Fruit fly (Drosophila melanogaster) whole organism, embryonic: ENCODE results near the gene qless.

Source experiments
- Awh ChIP-seq: fragments of 200-800 bp; sonication (Bioruptor generic); IDR thresholded peaks from 2 replicates; pipeline ENCODE4, ENCODE4 v1.3.6; 2022; ENCODE audit warnings: missing biosample characterization, missing genetic modification characterization
- Bgb ChIP-seq: fragments of 200-800 bp; sonication (Bioruptor generic); IDR thresholded peaks from 2 replicates; pipeline ENCODE4 v1.3.6; 2022; ENCODE audit warnings: missing biosample characterization, missing genetic modification characterization; ENCODE audit not compliant: partially characterized antibody
- Blimp-1 ChIP-seq: fragments of 200-800 bp; sonication (Bioruptor generic); optimal IDR thresholded peaks from 3 replicates; lab custom pipeline; 2018; ENCODE audit warnings: missing biosample characterization, missing genetic modification characterization, mild to moderate bottlenecking, moderate library complexity, missing genetic modification reagents
- CG11093 ChIP-seq: fragments of 200-800 bp; sonication (Bioruptor generic); IDR thresholded peaks from 3 replicates; pipeline ENCODE4 v1.3.6; 2022; ENCODE audit warnings: missing biosample characterization, missing genetic modification characterization
- CG11504 ChIP-seq: fragments of 200-800 bp; sonication (Bioruptor generic); optimal IDR thresholded peaks from 3 replicates; lab custom pipeline; 2019; ENCODE audit warnings: missing biosample characterization, mild to moderate bottlenecking, missing genetic modification characterization, moderate library complexity
- CG11695 ChIP-seq: fragments of 200-800 bp; sonication (Bioruptor generic); IDR thresholded peaks from 3 replicates; pipeline ENCODE4 v1.3.6; 2022; ENCODE audit warnings: missing biosample characterization, missing genetic modification characterization
- CG16779 ChIP-seq: fragments of 200-800 bp; sonication (Bioruptor generic); IDR thresholded peaks from 2 replicates; pipeline ENCODE4 v1.3.6; 2022; ENCODE audit warnings: missing biosample characterization, missing genetic modification characterization
- CG16815 ChIP-seq: fragments of 200-800 bp; sonication (Bioruptor generic); optimal IDR thresholded peaks from 3 replicates; lab custom pipeline; 2017; ENCODE audit warnings: missing biosample characterization, mild to moderate bottlenecking, missing genetic modification characterization
- CG17328 ChIP-seq: fragments of 200-800 bp; sonication (Bioruptor generic); IDR thresholded peaks from 2 replicates; pipeline ENCODE4 v1.3.6; 2022; ENCODE audit warnings: missing biosample characterization, missing genetic modification characterization
- CG18011 ChIP-seq: fragments of 200-800 bp; sonication (Bioruptor generic); optimal IDR thresholded peaks from 2 replicates; lab custom pipeline; 2017; ENCODE audit warnings: missing biosample characterization, missing genetic modification characterization, mild to moderate bottlenecking, moderate library complexity, missing genotype
- CG30403 ChIP-seq: fragments of 200-800 bp; sonication (Bioruptor generic); optimal IDR thresholded peaks from 3 replicates; lab custom pipeline; 2016; ENCODE audit warnings: missing biosample characterization, missing genetic modification characterization
- CG31388 ChIP-seq: fragments of 200-800 bp; sonication (Bioruptor generic); optimal IDR thresholded peaks from 2 replicates; lab custom pipeline; 2016; ENCODE audit warnings: missing biosample characterization, missing genetic modification characterization
- CG3995 ChIP-seq: fragments of 200-800 bp; sonication (Bioruptor generic); optimal IDR thresholded peaks from 3 replicates; lab custom pipeline; 2016; ENCODE audit warnings: missing biosample characterization, missing genetic modification characterization
- CG4328 ChIP-seq: fragments of 200-800 bp; sonication (Bioruptor generic); optimal IDR thresholded peaks from 3 replicates; lab custom pipeline; 2017; ENCODE audit warnings: missing biosample characterization, missing genetic modification reagents, missing genetic modification characterization
- CG4404 ChIP-seq: fragments of 200-800 bp; sonication (Bioruptor generic); IDR thresholded peaks from 2 replicates; pipeline ENCODE4 v1.3.6; 2022; ENCODE audit warnings: missing biosample characterization, missing genetic modification characterization
- CG6175 ChIP-seq: fragments of 200-800 bp; sonication (Bioruptor generic); IDR thresholded peaks from 3 replicates; pipeline ENCODE4 v1.3.6; 2022; ENCODE audit warnings: missing biosample characterization, missing genetic modification characterization
- CG7357 ChIP-seq: fragments of 200-800 bp; sonication (Bioruptor generic); IDR thresholded peaks from 3 replicates; pipeline ENCODE4 v1.3.6; 2022; ENCODE audit warnings: missing biosample characterization, missing genetic modification characterization
- CkIIα-i1 ChIP-seq: fragments of 200-800 bp; sonication (Bioruptor generic); IDR thresholded peaks from 2 replicates; pipeline ENCODE4 v1.3.6; 2022; ENCODE audit warnings: missing biosample characterization, missing genetic modification characterization
- Dp ChIP-seq: fragments of 200-800 bp; sonication (Bioruptor generic); optimal IDR thresholded peaks from 2 replicates; lab custom pipeline; 2018; ENCODE audit warnings: missing biosample characterization, mild to moderate bottlenecking, missing genetic modification characterization, moderate library complexity
- E2f2 ChIP-seq: fragments of 200-800 bp; sonication (Bioruptor generic); IDR thresholded peaks from 2 replicates; pipeline ENCODE4 v1.3.6; 2022; ENCODE audit warnings: missing biosample characterization, missing genetic modification characterization
- ERR ChIP-seq: fragments of 200-800 bp; sonication (Bioruptor generic); optimal IDR thresholded peaks from 2 replicates; lab custom pipeline; 2016; ENCODE audit warnings: missing biosample characterization, missing genetic modification characterization
- Eip74EF ChIP-seq, 2 experiments: fragments of 200-800 bp in 1 of 2; fragments of >200 bp in 1 of 2; sonication (Bioruptor generic) in 1 of 2; optimal IDR thresholded peaks; 2 replicates each; lab custom pipeline; 2017 to 2019; ENCODE audit warnings: missing biosample characterization in 2 of 2, missing genetic modification characterization in 2 of 2, mild to moderate bottlenecking in 1 of 2, moderate library complexity in 1 of 2
- HHEX ChIP-seq: fragments of 200-800 bp; sonication (Bioruptor generic); optimal IDR thresholded peaks from 3 replicates; lab custom pipeline; 2017; ENCODE audit warnings: missing biosample characterization, mild to moderate bottlenecking, missing genetic modification characterization, missing genetic modification reagents
- Hmr ChIP-seq: fragments of 200-800 bp; sonication (Bioruptor generic); optimal IDR thresholded peaks from 3 replicates; lab custom pipeline; 2017; ENCODE audit warnings: mild to moderate bottlenecking, missing biosample characterization, missing genetic modification reagents, missing genetic modification characterization
- Lim3 ChIP-seq: fragments of 200-800 bp; sonication (Bioruptor generic); IDR thresholded peaks from 2 replicates; pipeline ENCODE4 v1.3.6; 2022; ENCODE audit warnings: missing biosample characterization, missing genetic modification characterization
- Mad ChIP-seq: fragments of 200-800 bp; sonication (Bioruptor generic); optimal IDR thresholded peaks from 2 replicates; lab custom pipeline; 2016; ENCODE audit warnings: missing biosample characterization, missing genetic modification characterization
- Med ChIP-seq: fragments of 200-800 bp; sonication (Bioruptor generic); peaks from one replicate; lab custom pipeline; 2016; ENCODE audit warnings: missing biosample characterization, missing genetic modification characterization, mild to moderate bottlenecking, inconsistent platforms, moderate library complexity
- Nf-YC ChIP-seq: fragments of 200-800 bp; optimal IDR thresholded peaks from 3 replicates; lab custom pipeline; 2019; ENCODE audit warnings: missing biosample characterization, mild to moderate bottlenecking, missing genetic modification characterization, moderate library complexity
- NfI ChIP-seq: fragments of 200-800 bp; sonication (Bioruptor generic); optimal IDR thresholded peaks from 3 replicates; lab custom pipeline; 2018; ENCODE audit warnings: missing biosample characterization, mild to moderate bottlenecking, missing genetic modification characterization, moderate library complexity
- Oli ChIP-seq: fragments of 200-800 bp; sonication (Bioruptor generic); optimal IDR thresholded peaks from 2 replicates; lab custom pipeline; 2018; ENCODE audit warnings: missing biosample characterization, mild to moderate bottlenecking, missing genetic modification characterization, moderate library complexity
- TFAM ChIP-seq: fragments of 200-800 bp; sonication (Bioruptor generic); optimal IDR thresholded peaks from 2 replicates; lab custom pipeline; 2017; ENCODE audit warnings: missing biosample characterization, missing genetic modification characterization, inconsistent platforms
- Xbp1 ChIP-seq: fragments of 200-800 bp; sonication (Bioruptor generic); optimal IDR thresholded peaks from 3 replicates; lab custom pipeline; 2016; ENCODE audit warnings: missing biosample characterization, mild to moderate bottlenecking, missing genetic modification characterization
- az2 ChIP-seq: fragments of 200-800 bp; sonication (Bioruptor generic); optimal IDR thresholded peaks from 3 replicates; lab custom pipeline; 2016; ENCODE audit warnings: missing biosample characterization, missing genetic modification characterization
- bcd ChIP-seq: fragments of 200-800 bp; sonication (Bioruptor generic); optimal IDR thresholded peaks from 2 replicates; lab custom pipeline; 2017; ENCODE audit warnings: missing biosample characterization, mild to moderate bottlenecking, missing genetic modification characterization
- cato ChIP-seq: fragments of 200-800 bp; sonication (Bioruptor generic); optimal IDR thresholded peaks from 2 replicates; lab custom pipeline; 2016; ENCODE audit warnings: missing biosample characterization, missing genetic modification characterization, borderline replicate concordance
- nmo ChIP-seq: fragments of 200-800 bp; sonication (Bioruptor generic); optimal IDR thresholded peaks from 2 replicates; lab custom pipeline; 2018; ENCODE audit warnings: missing biosample characterization, mild to moderate bottlenecking, missing genetic modification characterization, moderate library complexity
- pan ChIP-seq, 4 experiments: fragments of >200 bp in 3 of 4; fragments of 200-800 bp in 1 of 4; sonication (Bioruptor generic) in 1 of 4; optimal IDR thresholded peaks in 3 of 4; IDR thresholded peaks in 1 of 4; 2 replicates each; pipeline versions ENCODE4 v1.3.6 to Lab custom; 2017 to 2022; ENCODE audit warnings: missing biosample characterization in 2 of 4, missing genetic modification characterization in 2 of 4, mixed read lengths in 1 of 4
- pfk ChIP-seq: fragments of 200-800 bp; sonication (Bioruptor generic); optimal IDR thresholded peaks from 2 replicates; lab custom pipeline; 2018; ENCODE audit warnings: missing biosample characterization, mild to moderate bottlenecking, missing genetic modification characterization, moderate library complexity
- rib ChIP-seq: fragments of 200-800 bp; sonication (Bioruptor generic); IDR thresholded peaks from 2 replicates; pipeline ENCODE4 v1.3.6; 2022; ENCODE audit warnings: missing biosample characterization, missing genetic modification characterization
- sens-2 ChIP-seq: fragments of 200-800 bp; sonication (Bioruptor generic); IDR thresholded peaks from 2 replicates; pipeline ENCODE4 v1.3.6; 2022; ENCODE audit warnings: missing biosample characterization, missing genetic modification characterization
- sim ChIP-seq: fragments of 200-800 bp; sonication (Bioruptor generic); IDR thresholded peaks from 2 replicates; pipeline ENCODE4 v1.3.6; 2022; ENCODE audit warnings: missing biosample characterization, missing genetic modification characterization
- sisA ChIP-seq: fragments of 200-800 bp; sonication (Bioruptor generic); IDR thresholded peaks from 2 replicates; pipeline ENCODE4 v1.3.6; 2022; ENCODE audit warnings: missing biosample characterization, missing genetic modification characterization
- slbo ChIP-seq: fragments of 200-800 bp; sonication (Bioruptor generic); IDR thresholded peaks from 2 replicates; pipeline ENCODE4 v1.3.6; 2022; ENCODE audit warnings: missing biosample characterization, missing genetic modification characterization
- slou ChIP-seq: fragments of 200-800 bp; sonication (Bioruptor generic); optimal IDR thresholded peaks from 3 replicates; lab custom pipeline; 2016; ENCODE audit warnings: missing biosample characterization, missing genetic modification characterization
- so ChIP-seq: fragments of 200-800 bp; sonication (Bioruptor generic); IDR thresholded peaks from 3 replicates; pipeline ENCODE4 v1.3.6; 2022; ENCODE audit warnings: missing biosample characterization, missing genetic modification characterization
- tio ChIP-seq: fragments of 200-800 bp; sonication (Bioruptor generic); optimal IDR thresholded peaks from 2 replicates; lab custom pipeline; 2017; ENCODE audit warnings: missing biosample characterization, missing genetic modification characterization, inconsistent platforms
- tup ChIP-seq: fragments of 200-800 bp; sonication (Bioruptor generic); optimal IDR thresholded peaks from 2 replicates; lab custom pipeline; 2016; ENCODE audit warnings: missing biosample characterization, mild to moderate bottlenecking, missing genetic modification characterization, moderate library complexity
- unpg ChIP-seq: fragments of 200-800 bp; sonication (Bioruptor generic); optimal IDR thresholded peaks from 3 replicates; lab custom pipeline; 2018; ENCODE audit warnings: missing biosample characterization, mild to moderate bottlenecking, missing genetic modification characterization, moderate library complexity
- wdn ChIP-seq: fragments of 200-800 bp; sonication (Bioruptor generic); IDR thresholded peaks from 2 replicates; pipeline ENCODE4 v1.3.6; 2022; ENCODE audit warnings: missing biosample characterization, missing genetic modification characterization

The qless gene

dm6 chr3R:31247281-31247995, 5.0 kb downstream of the qless start (continued):
- TF ChIP-seq Lim3 (no peak), pan (optimal IDR thresholded peaks at IDR 0.05; lab: Kevin White, UChicago) (no peak), pan (GFP tag; optimal IDR thresholded peaks at IDR 0.05 in 1 of 2, IDR thresholded peaks at IDR 0.05 in 1 of 2) (peak in 1 of 2 experiments; percentile 85), wdn (GFP tag; lab: Robert Waterston, UW) (no peak), CG11504 (tag; lab: Kevin White, UChicago) (peak; percentile 89), CG11695 (GFP tag; lab: Robert Waterston, UW) (peak; percentile 78), sim (peak; percentile 43; the same call in 1 of the 2 replicates), unpg (peak; percentile 79), cato (GFP tag; lab: Kevin White, UChicago) (peak; percentile 48), TFAM (GFP tag; lab: Kevin White, UChicago) (no peak), CG4328 (GFP tag; lab: Kevin White, UChicago) (peak; percentile 51), nmo (GFP tag; lab: Kevin White, UChicago) (peak; percentile 85), ERR (GFP tag; lab: Kevin White, UChicago) (peak; percentile 4), Awh (GFP tag; lab: Robert Waterston, UW) (peak; percentile 97), tup (GFP tag; lab: Kevin White, UChicago) (peak; percentile 1), CG11093 (peak; percentile 81), HHEX (GFP tag; lab: Kevin White, UChicago) (peak; percentile 72), slou (GFP tag; lab: Kevin White, UChicago) (no peak), CG31388 (GFP tag; lab: Kevin White, UChicago) (no peak), bcd (peak; percentile 62), slbo (GFP tag; lab: Robert Waterston, UW) (peak; percentile 47), NfI (GFP tag; lab: Kevin White, UChicago) (peak; percentile 46), az2 (GFP tag; lab: Kevin White, UChicago) (peak; percentile 73), Nf-YC (tag; lab: Kevin White, UChicago) (peak; percentile 57), rib (0 out of 2 replicates have a peak, but pooled peaks have one; percentile 22), CkIIα-i1 (GFP tag; lab: Robert Waterston, UW) (no peak), CG3995 (no peak), CG16815 (no peak), CG6175 (no peak), so (peak; percentile 64; the same call in 1 of the 3 replicates), Oli (tag; lab: Kevin White, UChicago) (peak; percentile 82), CG16779 (GFP tag; lab: Robert Waterston, UW) (no peak), Hmr (GFP tag; lab: Kevin White, UChicago) (peak; percentile 8), tio (peak; percentile 17), Mad (peak; percentile 11), CG7357 (GFP tag; lab: Robert Waterston, UW) (peak; percentile 64), CG4404 (GFP tag; lab: Robert Waterston, UW) (no peak; the same call in 1 of the 2 replicates), pfk (GFP tag; lab: Kevin White, UChicago) (no peak), Blimp-1 (GFP tag; lab: Kevin White, UChicago) (peak; percentile 87), CG18011 (GFP tag; lab: Kevin White, UChicago) (no peak), Eip74EF (GFP tag; optimal IDR thresholded peaks at IDR 0.05; lab: Kevin White, UChicago) (peak in 1 of 2 experiments; percentile 80), Med (GFP tag; lab: Kevin White, UChicago) (peak; percentile 95), sisA (GFP tag; lab: Robert Waterston, UW) (peak; percentile 85), CG17328 (GFP tag; lab: Robert Waterston, UW) (peak; percentile 69), Dp (GFP tag; lab: Kevin White, UChicago) (no peak), CG30403 (GFP tag; lab: Kevin White, UChicago) (peak; percentile 74), Xbp1 (GFP tag; lab: Kevin White, UChicago) (peak; percentile 74), E2f2 (GFP tag; lab: Robert Waterston, UW) (peak; percentile 58), Bgb (GFP tag; lab: Robert Waterston, UW) (no peak), sens-2 (GFP tag; lab: Robert Waterston, UW) (peak; percentile 66)
